Fruit fly (Drosophila melanogaster) whole organism, embryonic: Measurements from ENCODE around the gene CG5793.

ENCODE experiments used
- BtbVII ChIP-seq: fragments of 200-800 bp; sonication (Bioruptor generic); optimal IDR thresholded peaks from 3 replicates; lab custom pipeline; 2017; ENCODE audit warnings: missing biosample characterization, mild to moderate bottlenecking, missing genetic modification characterization
- C15 ChIP-seq: fragments of 200-800 bp; sonication (Bioruptor generic); IDR thresholded peaks from 3 replicates; pipeline ENCODE4 v1.3.6; 2022; ENCODE audit warnings: missing biosample characterization, missing genetic modification characterization
- CG10147 ChIP-seq: fragments of 200-800 bp; sonication (Bioruptor generic); optimal IDR thresholded peaks from 2 replicates; lab custom pipeline; 2019; ENCODE audit warnings: missing biosample characterization, mild to moderate bottlenecking, missing genetic modification characterization, moderate library complexity
- CG10209 ChIP-seq: fragments of 200-800 bp; sonication (Bioruptor generic); optimal IDR thresholded peaks from 3 replicates; lab custom pipeline; 2017; ENCODE audit warnings: missing biosample characterization, mild to moderate bottlenecking, missing genetic modification characterization, missing genetic modification reagents
- CG10543 ChIP-seq: fragments of 200-800 bp; sonication (Bioruptor generic); optimal IDR thresholded peaks from 3 replicates; lab custom pipeline; 2017; ENCODE audit warnings: missing biosample characterization, mild to moderate bottlenecking, missing genetic modification characterization, moderate library complexity
- CG10565 ChIP-seq: fragments of 200-800 bp; sonication (Bioruptor generic); optimal IDR thresholded peaks from 3 replicates; lab custom pipeline; 2016; ENCODE audit warnings: missing biosample characterization, mild to moderate bottlenecking, missing genetic modification characterization
- CG10979 ChIP-seq: fragments of 200-800 bp; sonication (Bioruptor generic); optimal IDR thresholded peaks from 2 replicates; lab custom pipeline; 2018; ENCODE audit warnings: missing biosample characterization, mild to moderate bottlenecking, missing genetic modification characterization, moderate library complexity
- CG11247 ChIP-seq: fragments of 200-800 bp; sonication (Bioruptor generic); IDR thresholded peaks from 2 replicates; pipeline ENCODE4 v1.3.6; 2022; ENCODE audit warnings: missing biosample characterization, missing genetic modification characterization
- CG11695 ChIP-seq: fragments of 200-800 bp; sonication (Bioruptor generic); IDR thresholded peaks from 3 replicates; pipeline ENCODE4 v1.3.6; 2022; ENCODE audit warnings: missing biosample characterization, missing genetic modification characterization
- CG12155 ChIP-seq: fragments of 200-800 bp; sonication (Bioruptor generic); optimal IDR thresholded peaks from 3 replicates; lab custom pipeline; 2016; ENCODE audit warnings: missing biosample characterization, missing genetic modification characterization
- CG15601 ChIP-seq: fragments of 200-800 bp; sonication (Bioruptor generic); optimal IDR thresholded peaks from 3 replicates; lab custom pipeline; 2019; ENCODE audit warnings: missing biosample characterization, mild to moderate bottlenecking, missing genetic modification characterization, moderate library complexity
- CG1603 ChIP-seq: fragments of 200-800 bp; sonication (Bioruptor generic); optimal IDR thresholded peaks from 2 replicates; lab custom pipeline; 2019; ENCODE audit warnings: missing biosample characterization, mild to moderate bottlenecking, missing genetic modification characterization, moderate library complexity
- CG16779 ChIP-seq: fragments of 200-800 bp; sonication (Bioruptor generic); IDR thresholded peaks from 2 replicates; pipeline ENCODE4 v1.3.6; 2022; ENCODE audit warnings: missing biosample characterization, missing genetic modification characterization
- CG1832 ChIP-seq: fragments of 200-800 bp; sonication (Bioruptor generic); optimal IDR thresholded peaks from 2 replicates; lab custom pipeline; 2017; ENCODE audit warnings: missing biosample characterization, mild to moderate bottlenecking, missing genetic modification characterization, inconsistent platforms
- CG2875 ChIP-seq: fragments of 200-800 bp; sonication (Bioruptor generic); optimal IDR thresholded peaks from 2 replicates; lab custom pipeline; 2017; ENCODE audit warnings: missing biosample characterization, mild to moderate bottlenecking, missing genetic modification characterization, missing genetic modification reagents
- CG31365 ChIP-seq: fragments of 200-800 bp; sonication (Bioruptor generic); optimal IDR thresholded peaks from 2 replicates; lab custom pipeline; 2018; ENCODE audit warnings: missing biosample characterization, mild to moderate bottlenecking, missing genetic modification characterization
- CG3281 ChIP-seq: fragments of 200-800 bp; sonication (Bioruptor generic); optimal IDR thresholded peaks from 3 replicates; lab custom pipeline; 2017; ENCODE audit warnings: missing biosample characterization, mild to moderate bottlenecking, missing genetic modification characterization
- CG3407 ChIP-seq: fragments of 200-800 bp; sonication (Bioruptor generic); optimal IDR thresholded peaks from 2 replicates; lab custom pipeline; 2018; ENCODE audit warnings: missing biosample characterization, mild to moderate bottlenecking, missing genetic modification characterization
- CG3838 ChIP-seq: fragments of 200-800 bp; sonication (Bioruptor generic); optimal IDR thresholded peaks from 3 replicates; lab custom pipeline; 2016; ENCODE audit warnings: missing biosample characterization, missing genetic modification characterization
- CG4282 ChIP-seq: fragments of 200-800 bp; sonication (Bioruptor generic); optimal IDR thresholded peaks from 2 replicates; lab custom pipeline; 2016; ENCODE audit warnings: missing biosample characterization, missing genetic modification characterization
- CG4730 ChIP-seq: fragments of 200-800 bp; sonication (Bioruptor generic); IDR thresholded peaks from 2 replicates; pipeline ENCODE4 v1.3.6; 2022; ENCODE audit warnings: missing biosample characterization, missing genetic modification characterization
- CG7745 ChIP-seq: fragments of 200-800 bp; sonication (Bioruptor generic); optimal IDR thresholded peaks from 2 replicates; lab custom pipeline; 2018; ENCODE audit warnings: missing biosample characterization, mild to moderate bottlenecking, missing genetic modification characterization, moderate library complexity
- CG8089 ChIP-seq: fragments of 200-800 bp; sonication (Bioruptor generic); optimal IDR thresholded peaks from 3 replicates; lab custom pipeline; 2016; ENCODE audit warnings: missing biosample characterization, missing genetic modification characterization
- CG8924 ChIP-seq: fragments of 200-800 bp; optimal IDR thresholded peaks from 3 replicates; lab custom pipeline; 2019; ENCODE audit warnings: missing biosample characterization, mild to moderate bottlenecking, missing genetic modification characterization, moderate library complexity
- CG9609 ChIP-seq: fragments of 200-800 bp; sonication (Bioruptor generic); optimal IDR thresholded peaks from 3 replicates; lab custom pipeline; 2016; ENCODE audit warnings: missing biosample characterization, missing genetic modification characterization
- CG9932 ChIP-seq: fragments of 200-800 bp; sonication (Bioruptor generic); IDR thresholded peaks from 2 replicates; pipeline ENCODE4 v1.3.6; 2022; ENCODE audit warnings: missing biosample characterization, missing genetic modification characterization
- Dbx ChIP-seq: fragments of 200-800 bp; sonication (Bioruptor generic); IDR thresholded peaks from 3 replicates; pipeline ENCODE4 v1.3.6; 2022; ENCODE audit warnings: missing biosample characterization, missing genetic modification characterization
- Dll ChIP-seq: fragments of 200-800 bp; sonication (Bioruptor generic); IDR thresholded peaks from 4 replicates; pipeline ENCODE4 v1.3.6; 2022; ENCODE audit warnings: missing biosample characterization, missing genetic modification characterization; ENCODE audit not compliant: partially characterized antibody
- Dp ChIP-seq: fragments of 200-800 bp; sonication (Bioruptor generic); optimal IDR thresholded peaks from 2 replicates; lab custom pipeline; 2018; ENCODE audit warnings: missing biosample characterization, mild to moderate bottlenecking, missing genetic modification characterization, moderate library complexity
- Fer1 ChIP-seq: fragments of 200-800 bp; sonication (Bioruptor generic); optimal IDR thresholded peaks from 2 replicates; lab custom pipeline; 2017; ENCODE audit warnings: missing biosample characterization, mild to moderate bottlenecking, missing genetic modification characterization
- HmgD ChIP-seq: fragments of 200-800 bp; sonication (Bioruptor generic); optimal IDR thresholded peaks from 3 replicates; lab custom pipeline; 2016; ENCODE audit warnings: missing biosample characterization, missing genetic modification characterization
- MESR4 ChIP-seq: fragments of 200-800 bp; sonication (Bioruptor generic); optimal IDR thresholded peaks from 2 replicates; lab custom pipeline; 2018; ENCODE audit warnings: missing biosample characterization, mild to moderate bottlenecking, missing genetic modification characterization, moderate library complexity
- Neu2 ChIP-seq: fragments of 200-800 bp; sonication (Bioruptor generic); optimal IDR thresholded peaks from 3 replicates; lab custom pipeline; 2016; ENCODE audit warnings: missing biosample characterization, missing genetic modification characterization, borderline replicate concordance
- Ravus ChIP-seq: fragments of 200-800 bp; sonication (Bioruptor generic); IDR thresholded peaks from 2 replicates; pipeline ENCODE4 v1.3.6; 2022; ENCODE audit warnings: missing biosample characterization, missing genetic modification characterization
- Scr ChIP-seq: fragments of 200-800 bp; sonication (Bioruptor generic); IDR thresholded peaks from 2 replicates; pipeline ENCODE4 v1.3.6; 2022; ENCODE audit warnings: missing biosample characterization, missing genetic modification characterization; ENCODE audit not compliant: partially characterized antibody
- Sox100B ChIP-seq: fragments of 200-800 bp; sonication (Bioruptor generic); optimal IDR thresholded peaks from 3 replicates; lab custom pipeline; 2018; ENCODE audit warnings: missing biosample characterization, mild to moderate bottlenecking, missing genetic modification characterization
- Sry-β ChIP-seq: fragments of 200-800 bp; sonication (Bioruptor generic); optimal IDR thresholded peaks from 2 replicates; lab custom pipeline; 2018; ENCODE audit warnings: missing biosample characterization, mild to moderate bottlenecking, missing genetic modification characterization, moderate library complexity
- cg ChIP-seq: fragments of 200-800 bp; sonication (Bioruptor generic); optimal IDR thresholded peaks from 3 replicates; lab custom pipeline; 2019; ENCODE audit warnings: missing biosample characterization, mild to moderate bottlenecking, missing genetic modification characterization, moderate library complexity
- chinmo ChIP-seq: fragments of 200-800 bp; sonication (Bioruptor generic); IDR thresholded peaks from 4 replicates; pipeline ENCODE4 v1.3.6; 2022; ENCODE audit warnings: missing biosample characterization, missing genetic modification characterization; ENCODE audit not compliant: partially characterized antibody
- ci ChIP-seq: fragments of 200-800 bp; sonication (Bioruptor generic); IDR thresholded peaks from 3 replicates; pipeline ENCODE4 v1.3.6; 2022; ENCODE audit warnings: missing biosample characterization, missing genetic modification characterization
- crc ChIP-seq: fragments of 200-800 bp; sonication (Bioruptor generic); optimal IDR thresholded peaks from 2 replicates; lab custom pipeline; 2016; ENCODE audit warnings: missing biosample characterization, missing genetic modification characterization
- fd64A ChIP-seq: fragments of 200-800 bp; sonication (Bioruptor generic); optimal IDR thresholded peaks from 3 replicates; lab custom pipeline; 2018; ENCODE audit warnings: missing biosample characterization, mild to moderate bottlenecking, missing genetic modification characterization
- ham ChIP-seq: fragments of 200-800 bp; sonication (Bioruptor generic); IDR thresholded peaks from 2 replicates; pipeline ENCODE4 v1.3.6; 2022; ENCODE audit warnings: missing biosample characterization, missing genetic modification characterization
- ind ChIP-seq: fragments of 200-800 bp; sonication (Bioruptor generic); optimal IDR thresholded peaks from 3 replicates; lab custom pipeline; 2016; ENCODE audit warnings: missing biosample characterization, missing genetic modification characterization
- jumu ChIP-seq: fragments of 200-800 bp; sonication (Bioruptor generic); optimal IDR thresholded peaks from 3 replicates; lab custom pipeline; 2016; ENCODE audit warnings: missing biosample characterization, missing genetic modification characterization
- scrt ChIP-seq: fragments of 200-800 bp; sonication (Bioruptor generic); optimal IDR thresholded peaks from 2 replicates; lab custom pipeline; 2018; ENCODE audit warnings: missing biosample characterization, mild to moderate bottlenecking, missing genetic modification characterization, moderate library complexity
- sens ChIP-seq: fragments of 200-800 bp; sonication (Bioruptor generic); peaks from one replicate; lab custom pipeline; 2016; ENCODE audit warnings: missing biosample characterization, missing genetic modification characterization
- trh ChIP-seq: fragments of 200-800 bp; sonication (Bioruptor generic); optimal IDR thresholded peaks from 2 replicates; lab custom pipeline; 2016; ENCODE audit warnings: missing biosample characterization, missing genetic modification characterization
- unc-4 ChIP-seq: fragments of 200-800 bp; sonication (Bioruptor generic); IDR thresholded peaks from 2 replicates; pipeline ENCODE4 v1.3.6; 2022; ENCODE audit warnings: missing biosample characterization, missing genetic modification characterization; ENCODE audit not compliant: partially characterized antibody
- vfl ChIP-seq: fragments of 200-800 bp; sonication (Bioruptor generic); optimal IDR thresholded peaks from 2 replicates; lab custom pipeline; 2016; ENCODE audit warnings: missing biosample characterization, missing genetic modification characterization

Gene CG5793

dm6 chr3R:21127352-21127985 is at the start of gene CG5793, which contains the start of gene slmb (continued):
- no peak for TF ChIP-seq Neu2 (GFP tag; lab: Kevin White, UChicago)
- TF ChIP-seq CG2875 (GFP tag; lab: Kevin White, UChicago): no peak
- TF ChIP-seq CG10147 (GFP tag; lab: Kevin White, UChicago): no peak
- TF ChIP-seq CG9609 (GFP tag; lab: Kevin White, UChicago): peak; percentile 43
- peak; percentile 28 for TF ChIP-seq CG3281 (GFP tag; lab: Kevin White, UChicago)
- TF ChIP-seq Dll (GFP tag; lab: Robert Waterston, UW): peak; percentile 69
- TF ChIP-seq CG10565 (GFP tag; lab: Kevin White, UChicago): no peak
- no peak for TF ChIP-seq Ravus (GFP tag; lab: Robert Waterston, UW)
- no peak for TF ChIP-seq CG16779 (GFP tag; lab: Robert Waterston, UW)
- peak; percentile 70 for TF ChIP-seq Scr (GFP tag; lab: Robert Waterston, UW)
- TF ChIP-seq MESR4 (GFP tag; lab: Kevin White, UChicago): peak; percentile 42
- peak; percentile 52 for TF ChIP-seq Dp (GFP tag; lab: Kevin White, UChicago)
- no peak for TF ChIP-seq CG1832 (GFP tag; lab: Kevin White, UChicago)
- peak; percentile 48 for TF ChIP-seq ind (GFP tag; lab: Kevin White, UChicago)
- peak; percentile 21 for TF ChIP-seq Sry-β (GFP tag; lab: Kevin White, UChicago)
- peak; percentile 31 for TF ChIP-seq CG4282 (GFP tag; lab: Kevin White, UChicago)
- TF ChIP-seq CG11247 (GFP tag; lab: Robert Waterston, UW): 0 out of 2 replicates have a peak, but pooled peaks have one; percentile 10
- peak; percentile 43 for TF ChIP-seq CG8924 (tag; lab: Kevin White, UChicago)
- TF ChIP-seq CG7745 (tag; lab: Kevin White, UChicago): no peak
- peak; percentile 56 for TF ChIP-seq HmgD
- TF ChIP-seq Sox100B (GFP tag; lab: Kevin White, UChicago): no peak
- TF ChIP-seq CG10979: no peak
- no peak for TF ChIP-seq vfl
- TF ChIP-seq fd64A (GFP tag; lab: Kevin White, UChicago): no peak
- peak; percentile 90 for TF ChIP-seq sens (GFP tag; lab: Kevin White, UChicago)
- TF ChIP-seq CG31365: no peak
- TF ChIP-seq cg (GFP tag; lab: Kevin White, UChicago): no peak
- no peak for TF ChIP-seq BtbVII
- no peak for TF ChIP-seq CG3407
- peak; percentile 56; the same call in 1 of the 3 replicates for TF ChIP-seq ci (GFP tag; lab: Robert Waterston, UW)
- TF ChIP-seq CG15601: no peak
- TF ChIP-seq crc (GFP tag; lab: Kevin White, UChicago): peak; percentile 23
- peak; percentile 72 for TF ChIP-seq unc-4
- TF ChIP-seq scrt (GFP tag; lab: Kevin White, UChicago): no peak
- no peak for TF ChIP-seq chinmo (GFP tag; lab: Robert Waterston, UW)
- TF ChIP-seq CG8089: peak; percentile 20
- peak; percentile 74 for TF ChIP-seq CG9932 (GFP tag; lab: Robert Waterston, UW)
- no peak for TF ChIP-seq CG11695
- peak; percentile 74 for TF ChIP-seq jumu
- no peak for TF ChIP-seq CG4730 (GFP tag; lab: Robert Waterston, UW)
- no peak for TF ChIP-seq CG3838 (GFP tag; lab: Kevin White, UChicago)
- TF ChIP-seq CG10543 (GFP tag; lab: Kevin White, UChicago): peak; percentile 53
- no peak for TF ChIP-seq C15 (GFP tag; lab: Robert Waterston, UW)
- no peak for TF ChIP-seq ham (GFP tag; lab: Robert Waterston, UW)
- TF ChIP-seq CG10209 (GFP tag; lab: Kevin White, UChicago): peak; percentile 31
- TF ChIP-seq Fer1: no peak
- TF ChIP-seq CG1603: peak; percentile 82
- TF ChIP-seq CG12155: peak; percentile 59
- TF ChIP-seq Dbx (GFP tag; lab: Robert Waterston, UW): peak; percentile 57; the same call in 2 of the 3 replicates
- TF ChIP-seq trh: peak; percentile 33
